Fruit fly (Drosophila melanogaster) whole organism, wandering third instar larva: ENCODE results near the gene CG2258.
A peak's percentile ranks its signal among the peaks of the same experiment; 100 is the strongest.

Experiments
- Abd-B ChIP-seq: fragments of >200 bp; optimal IDR thresholded peaks from 2 replicates; lab custom pipeline; 2017; ENCODE audit warnings: missing biosample characterization, missing genetic modification characterization
- CG9705 ChIP-seq: fragments of 200-800 bp; sonication (Bioruptor generic); optimal IDR thresholded peaks from 2 replicates; lab custom pipeline; 2018; ENCODE audit warnings: missing biosample characterization, mild to moderate bottlenecking, missing genetic modification characterization
- Dfd ChIP-seq: fragments of >200 bp; optimal IDR thresholded peaks from 2 replicates; lab custom pipeline; 2017; ENCODE audit warnings: missing biosample characterization, missing genetic modification characterization
- Dif ChIP-seq: fragments of 200-275, 200-300 bp; sonication (Bioruptor generic); optimal IDR thresholded peaks from 2 replicates; lab custom pipeline; 2018; ENCODE audit warnings: missing biosample characterization, missing genetic modification characterization; ENCODE audit not compliant: partially characterized antibody
- HLH106 ChIP-seq: fragments of 200-800 bp; optimal IDR thresholded peaks from 3 replicates; lab custom pipeline; 2019; ENCODE audit warnings: missing biosample characterization, mild to moderate bottlenecking, missing genetic modification characterization, moderate library complexity
- Hnf4 ChIP-seq: fragments of 200-800 bp; sonication (Bioruptor generic); optimal IDR thresholded peaks from 2 replicates; lab custom pipeline; 2016; ENCODE audit warnings: missing biosample characterization, mild to moderate bottlenecking, missing genetic modification characterization
- Hr78 ChIP-seq: fragments of >200 bp; optimal IDR thresholded peaks from 2 replicates; lab custom pipeline; 2017; ENCODE audit warnings: missing biosample characterization, missing genetic modification characterization
- Hr83 ChIP-seq: fragments of 200-300 bp; sonication (Bioruptor generic); optimal IDR thresholded peaks from 2 replicates; lab custom pipeline; 2016; ENCODE audit warnings: missing biosample characterization, mild to moderate bottlenecking, missing genetic modification characterization, moderate library complexity; ENCODE audit not compliant: poor library complexity, severe bottlenecking
- Jra ChIP-seq: sonication (Bioruptor generic); optimal IDR thresholded peaks from 2 replicates; lab custom pipeline; 2016; ENCODE audit warnings: missing biosample characterization, missing genetic modification characterization
- Mio ChIP-seq: sonication (Bioruptor generic); optimal IDR thresholded peaks from 2 replicates; lab custom pipeline; 2016; ENCODE audit warnings: missing biosample characterization, missing genetic modification characterization
- Myc ChIP-seq: fragments of >200 bp; optimal IDR thresholded peaks from 2 replicates; lab custom pipeline; 2017
- OdsH ChIP-seq: fragments of 200-800 bp; sonication (Bioruptor generic); optimal IDR thresholded peaks from 2 replicates; lab custom pipeline; 2016; ENCODE audit warnings: missing biosample characterization, mild to moderate bottlenecking, missing genetic modification characterization
- Rel ChIP-seq, 2 experiments: fragments of 200-800 bp; sonication (Bioruptor generic) in 1 of 2; optimal IDR thresholded peaks; 2 replicates in 1 of 2; 3 replicates in 1 of 2; lab custom pipeline; 2016 to 2019; ENCODE audit warnings: mild to moderate bottlenecking in 2 of 2, missing biosample characterization in 2 of 2, missing genetic modification characterization in 2 of 2, moderate library complexity in 1 of 2
- Sp1 ChIP-seq: fragments of 200-800 bp; sonication (Bioruptor generic); optimal IDR thresholded peaks from 3 replicates; lab custom pipeline; 2019; ENCODE audit warnings: missing biosample characterization, mild to moderate bottlenecking, missing genetic modification characterization, moderate library complexity
- Vsx2 ChIP-seq: fragments of 200-300, 225-300 bp; sonication (Bioruptor generic); optimal IDR thresholded peaks from 2 replicates; lab custom pipeline; 2018; ENCODE audit warnings: missing biosample characterization, missing genetic modification characterization; ENCODE audit not compliant: partially characterized antibody
- brk ChIP-seq: fragments of 200-800 bp; sonication (Bioruptor generic); optimal IDR thresholded peaks from 2 replicates; lab custom pipeline; 2016; ENCODE audit warnings: missing biosample characterization, mild to moderate bottlenecking, missing genetic modification characterization
- dl ChIP-seq, 2 experiments: fragments of 175-275, 200-275 bp in 1 of 2; fragments of 200-275 bp in 1 of 2; sonication (Bioruptor generic); optimal IDR thresholded peaks; lab custom pipeline; 2018; ENCODE audit warnings: mild to moderate bottlenecking in 2 of 2, missing biosample characterization in 2 of 2, missing genetic modification characterization in 2 of 2, moderate library complexity in 2 of 2; ENCODE audit not compliant: partially characterized antibody in 2 of 2, insufficient read depth in 1 of 2
- dmrt93B ChIP-seq: fragments of 200-800 bp; sonication (Bioruptor generic); optimal IDR thresholded peaks from 2 replicates; lab custom pipeline; 2018; ENCODE audit warnings: missing biosample characterization, mild to moderate bottlenecking, missing genetic modification characterization
- dsf ChIP-seq: sonication (Bioruptor generic); optimal IDR thresholded peaks from 2 replicates; lab custom pipeline; 2016; ENCODE audit warnings: missing biosample characterization, missing genetic modification characterization, borderline replicate concordance
- ey ChIP-seq: fragments of 200-800 bp; sonication (Bioruptor generic); optimal IDR thresholded peaks from 2 replicates; lab custom pipeline; 2016; ENCODE audit warnings: missing biosample characterization, missing genetic modification characterization
- fru ChIP-seq: fragments of 200-800 bp; sonication (Bioruptor generic); optimal IDR thresholded peaks from 3 replicates; lab custom pipeline; 2016; ENCODE audit warnings: missing biosample characterization, mild to moderate bottlenecking, missing genetic modification characterization
- h ChIP-seq: fragments of 200-800 bp; sonication (Bioruptor generic); optimal IDR thresholded peaks from 3 replicates; lab custom pipeline; 2016; ENCODE audit warnings: missing biosample characterization, mild to moderate bottlenecking, missing genetic modification characterization
- jim ChIP-seq: fragments of 175-275, 200-325 bp; sonication (Bioruptor generic); optimal IDR thresholded peaks from 2 replicates; lab custom pipeline; 2016; ENCODE audit warnings: missing biosample characterization, mild to moderate bottlenecking, missing genetic modification characterization
- pan ChIP-seq: fragments of >200 bp; optimal IDR thresholded peaks from 2 replicates; lab custom pipeline; 2017
- psq ChIP-seq: fragments of 200-800 bp; sonication (Bioruptor generic); optimal IDR thresholded peaks from 3 replicates; lab custom pipeline; 2017; ENCODE audit warnings: missing biosample characterization, mild to moderate bottlenecking, missing genetic modification characterization, moderate library complexity
- sage ChIP-seq: fragments of 200-800 bp; sonication (Bioruptor generic); optimal IDR thresholded peaks from 2 replicates; lab custom pipeline; 2016; ENCODE audit warnings: missing biosample characterization, mild to moderate bottlenecking, missing genetic modification characterization
- sv ChIP-seq: fragments of 200-800 bp; sonication (Bioruptor generic); optimal IDR thresholded peaks from 3 replicates; lab custom pipeline; 2016; ENCODE audit warnings: missing biosample characterization, missing genetic modification characterization
- usp ChIP-seq: fragments of >200 bp; optimal IDR thresholded peaks from 2 replicates; lab custom pipeline; 2017; ENCODE audit warnings: missing biosample characterization, missing genetic modification characterization
- woc ChIP-seq: sonication (Bioruptor generic); optimal IDR thresholded peaks from 2 replicates; lab custom pipeline; 2016; ENCODE audit warnings: missing biosample characterization, mild to moderate bottlenecking, missing genetic modification characterization

Gene CG2258

DNA sequence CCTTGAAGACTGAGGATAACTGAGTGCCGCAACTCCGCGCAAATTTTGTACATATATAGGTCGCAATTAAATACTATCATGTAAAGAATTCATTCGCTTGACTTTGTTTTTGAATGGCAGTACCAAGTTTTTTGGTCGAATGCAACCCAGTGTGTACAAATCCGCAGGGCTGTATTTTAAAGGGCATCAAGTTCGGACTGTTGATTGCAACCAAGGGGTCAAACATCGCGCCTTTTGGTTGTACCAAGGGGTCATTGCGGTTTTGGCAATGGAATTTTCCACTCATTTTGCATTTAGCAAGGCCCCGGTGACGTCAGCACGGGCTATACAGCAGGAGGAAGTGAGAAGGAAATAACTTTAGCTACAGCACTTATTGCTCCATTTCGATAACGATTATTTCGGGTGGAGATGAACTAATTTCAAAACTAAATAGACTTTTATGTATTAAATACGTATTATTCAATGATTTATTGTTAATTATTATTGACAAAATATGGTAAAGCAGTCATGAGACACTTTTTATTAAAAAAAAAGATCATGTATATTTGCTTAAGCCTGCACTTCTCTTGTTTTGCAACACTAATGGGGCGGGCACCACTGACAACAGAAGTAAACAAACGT, 29.9 kb upstream of the CG2258 start, which contains the start of gene CG10958 (continued):
- TF ChIP-seq Hr83 (GFP tag; lab: Kevin White, UChicago) (no peak), Vsx2 (GFP tag; lab: Kevin White, UChicago) (no peak), HLH106 (peak; percentile 47), woc (no peak)
- TF ChIP-seq, all 38 proteins: peak for 15

DNA sequence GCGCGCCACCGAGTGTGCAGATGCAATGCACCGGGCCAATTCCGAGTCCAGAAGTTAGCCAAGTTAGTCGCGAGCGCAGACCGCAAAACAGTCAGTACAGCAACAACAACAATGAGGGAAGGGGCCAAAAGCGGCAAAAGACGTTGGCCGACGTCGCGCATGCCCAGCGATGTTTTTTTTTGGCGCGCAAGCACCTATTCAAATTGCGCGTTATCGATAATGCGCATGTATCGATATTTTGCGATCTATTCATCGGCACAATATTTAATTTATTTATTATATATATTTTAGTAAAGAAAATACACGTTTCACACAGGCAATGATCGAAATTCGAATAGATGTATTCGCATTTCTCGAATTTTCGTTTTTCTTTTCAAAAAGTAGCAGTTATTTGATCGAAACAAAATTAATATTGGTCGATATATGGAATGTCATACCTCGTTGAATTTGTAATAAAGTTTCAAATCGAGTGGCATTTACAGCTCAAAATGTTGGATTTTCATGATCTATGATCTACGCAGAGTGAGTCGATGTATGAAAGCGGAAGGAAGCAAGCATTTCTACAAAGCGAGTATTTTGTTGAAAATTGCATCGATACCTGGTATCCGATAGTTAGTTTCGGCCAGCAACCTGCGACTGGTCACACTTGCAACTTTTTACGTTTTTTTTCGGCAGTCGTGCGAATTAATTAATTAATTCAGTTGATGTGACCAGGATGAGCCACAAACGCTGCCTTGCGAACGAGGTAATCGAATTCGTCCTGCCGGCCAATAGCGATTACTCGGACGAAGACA, 27.5 kb upstream of the CG2258 start, which contains the start of gene CG2116:
TSS of gene CG2116 (plus strand) at position 609 of the 794 bp plus-strand sequence.
- no peak for TF ChIP-seq usp (GFP tag; lab: Kevin White, UChicago)
- peak; percentile 13 for TF ChIP-seq Sp1 (GFP tag; lab: Kevin White, UChicago)
- peak; percentile 3 for TF ChIP-seq h
- TF ChIP-seq Myc (lab: Kevin White, UChicago): peak; percentile 1
- peak; percentile 1 for TF ChIP-seq HLH106

dm6 chrX:8128133-8128532, 26.2 kb upstream of the CG2258 start:
- no peak for TF ChIP-seq psq (GFP tag; lab: Kevin White, UChicago)
- no peak for TF ChIP-seq Abd-B (GFP tag; lab: Kevin White, UChicago)
- TF ChIP-seq, all 38 proteins: peak for 0

- TF ChIP-seq h (no peak), sv (GFP tag; lab: Kevin White, UChicago) (peak; percentile 9), dl (GFP tag; optimal IDR thresholded peaks at IDR 0.05; lab: Kevin White, UChicago; ENCODE audit: insufficient read depth in 1 of 2, partially characterized antibody in 2 of 2) (no peak)
Observed at dm6 chrX:8126149-8126548, 24.3 kb upstream of the CG2258 start.

- TF ChIP-seq Sp1 (GFP tag; lab: Kevin White, UChicago): no peak
- no peak for TF ChIP-seq Hnf4 (GFP tag; lab: Kevin White, UChicago)
- no peak for TF ChIP-seq jim (GFP tag; lab: Kevin White, UChicago)
- no peak for TF ChIP-seq h
- TF ChIP-seq woc: no peak
- TF ChIP-seq Rel (GFP tag; optimal IDR thresholded peaks at IDR 0.05; lab: Kevin White, UChicago): no peak
- TF ChIP-seq Rel (tag; optimal IDR thresholded peaks at IDR 0.05; lab: Kevin White, UChicago): no peak
- no peak for TF ChIP-seq CG9705
- TF ChIP-seq fru (GFP tag; lab: Kevin White, UChicago): no peak
- TF ChIP-seq HLH106: no peak
Observed at dm6 chrX:8125224-8125649, 23.3 kb upstream of the CG2258 start.

dm6 chrX:8122834-8123233, 20.9 kb upstream of the CG2258 start:
- TF ChIP-seq OdsH (GFP tag; lab: Kevin White, UChicago): no peak
- TF ChIP-seq usp (GFP tag; lab: Kevin White, UChicago): no peak
- TF ChIP-seq sage (GFP tag; lab: Kevin White, UChicago): no peak
- no peak for TF ChIP-seq Sp1 (GFP tag; lab: Kevin White, UChicago)
- TF ChIP-seq woc: no peak
- TF ChIP-seq dsf: no peak
- no peak for TF ChIP-seq Jra (GFP tag; lab: Kevin White, UChicago)
- TF ChIP-seq dl (GFP tag; optimal IDR thresholded peaks at IDR 0.05; lab: Kevin White, UChicago; ENCODE audit: insufficient read depth in 1 of 2, partially characterized antibody in 2 of 2): no peak
- TF ChIP-seq Mio (GFP tag; lab: Kevin White, UChicago): no peak
- no peak for TF ChIP-seq brk (GFP tag; lab: Kevin White, UChicago)
- no peak for TF ChIP-seq Dif
- TF ChIP-seq Hr78 (GFP tag; lab: Kevin White, UChicago): no peak

DNA sequence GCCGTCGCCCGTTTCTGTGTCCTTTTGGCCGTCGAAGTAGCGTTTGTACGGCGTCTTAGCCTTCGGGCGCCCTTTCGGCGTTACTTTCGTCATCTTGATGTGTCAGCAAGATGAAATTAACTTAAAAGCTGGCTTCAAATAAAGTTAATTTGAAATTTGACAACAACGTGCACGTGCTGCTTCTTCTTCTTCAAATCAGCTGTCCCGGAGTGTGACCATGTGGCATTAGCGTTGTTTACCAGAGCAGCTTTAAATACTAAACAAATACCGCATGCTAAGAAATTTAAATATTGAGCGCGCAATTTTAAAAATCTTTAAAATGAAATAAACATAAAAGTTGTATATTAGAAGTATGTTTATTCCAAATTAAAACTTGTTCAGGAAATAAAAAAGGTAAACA, 19.0 kb upstream of the CG2258 start, which contains the start of gene CG2260:
TSS of gene CG2260 (minus strand) at position 209 of the 400 bp plus-strand sequence.
- TF ChIP-seq dmrt93B: no peak
- TF ChIP-seq HLH106: no peak
- TF ChIP-seq Hr78 (GFP tag; lab: Kevin White, UChicago): no peak
- no peak for TF ChIP-seq psq (GFP tag; lab: Kevin White, UChicago)
- TF ChIP-seq Hnf4 (GFP tag; lab: Kevin White, UChicago): no peak
- no peak for TF ChIP-seq dl (GFP tag; optimal IDR thresholded peaks at IDR 0.05; lab: Kevin White, UChicago; ENCODE audit: insufficient read depth in 1 of 2, partially characterized antibody in 2 of 2)
- TF ChIP-seq jim (GFP tag; lab: Kevin White, UChicago): no peak
- TF ChIP-seq Myc (lab: Kevin White, UChicago): no peak
- TF ChIP-seq h: no peak
- TF ChIP-seq pan (lab: Kevin White, UChicago): no peak
- TF ChIP-seq Sp1 (GFP tag; lab: Kevin White, UChicago): no peak
- no peak for TF ChIP-seq Dfd
- TF ChIP-seq sage (GFP tag; lab: Kevin White, UChicago): no peak
- no peak for TF ChIP-seq Jra (GFP tag; lab: Kevin White, UChicago)
- no peak for TF ChIP-seq ey (GFP tag; lab: Kevin White, UChicago)
